Worm (Caenorhabditis elegans) whole organism, early embryonic: ENCODE results near the gene F48F7.6.

Experiments
- B0310.2 ChIP-seq: sonication (generic microtip); optimal IDR thresholded peaks from 2 replicates; lab custom pipeline; 2016; ENCODE audit warnings: mild to moderate bottlenecking, missing genetic modification characterization, missing compliant biosample characterization
- aly-1 ChIP-seq: sonication (generic microtip); optimal IDR thresholded peaks from 2 replicates; lab custom pipeline; 2016; ENCODE audit warnings: missing genetic modification characterization, missing compliant biosample characterization
- ama-1 ChIP-seq: fragments of 150-350 bp; optimal IDR thresholded peaks from 2 replicates; lab custom pipeline; 2014
- ceh-13 ChIP-seq: fragments of 200-800 bp; sonication (Bioruptor generic); optimal IDR thresholded peaks from 2 replicates; lab custom pipeline; 2018; ENCODE audit warnings: mild to moderate bottlenecking, missing genetic modification characterization, missing compliant biosample characterization
- flt-1 ChIP-seq: fragments of 200-800 bp; sonication (Bioruptor generic); IDR thresholded peaks from 2 replicates; pipeline ENCODE4 v1.3.6; 2022; ENCODE audit warnings: missing genetic modification characterization, missing compliant biosample characterization
- hmbx-1 ChIP-seq: sonication (generic microtip); optimal IDR thresholded peaks from 2 replicates; lab custom pipeline; 2016; ENCODE audit warnings: mild to moderate bottlenecking, missing genetic modification characterization, missing compliant biosample characterization
- hmg-4 ChIP-seq: fragments of 200-800 bp; sonication (Bioruptor generic); optimal IDR thresholded peaks from 2 replicates; lab custom pipeline; 2018; ENCODE audit warnings: mild to moderate bottlenecking, missing genetic modification characterization, missing compliant biosample characterization
- scrt-1 ChIP-seq: fragments of 200-800 bp; sonication (Bioruptor generic); IDR thresholded peaks from 2 replicates; pipeline ENCODE4 v1.3.6; 2022; ENCODE audit warnings: missing genetic modification characterization, missing compliant biosample characterization
- sea-1 ChIP-seq: fragments of 200-800 bp; sonication (Bioruptor generic); conservative IDR thresholded peaks from 2 replicates; pipeline ENCODE4 v1.3.6; 2022; ENCODE audit warnings: missing genetic modification characterization, missing compliant biosample characterization

DNA sequence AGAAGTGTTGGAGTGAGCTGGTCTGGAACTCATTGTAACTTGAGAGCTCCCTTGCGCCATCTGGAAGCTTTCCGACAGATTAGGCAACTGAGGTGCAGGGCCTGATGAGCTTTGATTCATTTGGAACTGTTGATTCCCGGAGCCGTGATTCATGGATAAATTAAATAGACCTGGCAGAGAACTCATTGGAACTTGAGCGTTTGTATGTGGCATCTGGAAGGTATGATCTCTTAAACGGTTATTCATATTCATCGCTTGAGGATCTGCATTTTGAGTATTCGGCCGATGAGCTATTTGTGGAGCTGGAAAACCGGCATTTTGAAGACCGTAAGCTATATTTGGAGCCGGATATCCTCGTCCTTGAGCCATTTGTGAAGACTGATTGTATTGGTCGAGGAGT is 49.1 kb upstream of the F48F7.6 start:
- no peak for TF ChIP-seq hmbx-1 (tag; lab: Kevin White, UChicago)
- TF ChIP-seq scrt-1 (GFP tag; lab: Robert Waterston, UW), result no peak
- TF ChIP-seq hmg-4 (GFP tag; lab: Kevin White, UChicago), result no peak
- TF ChIP-seq ceh-13 (GFP tag; lab: Kevin White, UChicago), result no peak
- no peak for TF ChIP-seq aly-1 (tag; lab: Kevin White, UChicago)
- no peak for TF ChIP-seq B0310.2 (tag; lab: Kevin White, UChicago)
- TF ChIP-seq ama-1, result no peak
- no peak for TF ChIP-seq sea-1 (GFP tag; lab: Robert Waterston, UW)
- TF ChIP-seq flt-1 (GFP tag; lab: Robert Waterston, UW), result no peak
